Worm (Caenorhabditis elegans) whole organism, young adult: Measurements from ENCODE around the gene pkc-1.

ENCODE experiments used
- B0261.1 ChIP-seq: sonication (generic microtip); optimal IDR thresholded peaks from 2 replicates; lab custom pipeline; 2016; ENCODE audit warnings: mild to moderate bottlenecking, missing genetic modification characterization, moderate library complexity, missing compliant biosample characterization
- C06A6.2 ChIP-seq: fragments of 200-800 bp; sonication (Bioruptor generic); conservative IDR thresholded peaks from 2 replicates; pipeline ENCODE4 v1.3.6; 2022; ENCODE audit warnings: missing genetic modification characterization, missing compliant biosample characterization
- C17E4.6 ChIP-seq: fragments of 200-800 bp; sonication (Bioruptor generic); IDR thresholded peaks from 2 replicates; pipeline ENCODE4 v1.3.6; 2022; ENCODE audit warnings: missing genetic modification reagents, missing genetic modification characterization, missing compliant biosample characterization
- F22D6.2 ChIP-seq: sonication (generic microtip); optimal IDR thresholded peaks from 2 replicates; lab custom pipeline; 2016; ENCODE audit warnings: mild to moderate bottlenecking, missing genetic modification characterization, missing compliant biosample characterization
- F23B12.7 ChIP-seq: sonication (generic microtip); optimal IDR thresholded peaks from 2 replicates; lab custom pipeline; 2017; ENCODE audit warnings: missing genetic modification characterization, mild to moderate bottlenecking, missing compliant biosample characterization, antibody characterized with exemption, moderate library complexity; ENCODE audit not compliant: insufficient read depth
- F33H1.4 ChIP-seq: fragments of 200-800 bp; sonication (Bioruptor generic); IDR thresholded peaks from 2 replicates; pipeline ENCODE4 v1.3.6; 2022; ENCODE audit warnings: missing genetic modification reagents, missing genetic modification characterization, missing compliant biosample characterization
- F52B5.7 ChIP-seq: sonication (generic microtip); optimal IDR thresholded peaks from 2 replicates; lab custom pipeline; 2016; ENCODE audit warnings: mild to moderate bottlenecking, missing genetic modification characterization, missing compliant biosample characterization
- Y53G8AR.9 ChIP-seq: fragments of 200-800 bp; sonication (Bioruptor generic); conservative IDR thresholded peaks from 2 replicates; pipeline ENCODE4 v1.3.6; 2022; ENCODE audit warnings: missing genetic modification reagents, missing genetic modification characterization, missing compliant biosample characterization
- ZK185.1 ChIP-seq: sonication (generic microtip); optimal IDR thresholded peaks from 2 replicates; lab custom pipeline; 2016; ENCODE audit warnings: mild to moderate bottlenecking, missing genetic modification characterization, missing compliant biosample characterization; ENCODE audit not compliant: poor library complexity, severe bottlenecking
- ama-1 ChIP-seq, 3 experiments: fragments of 150-350 bp in 1 of 3; sonication (generic microtip) in 2 of 3; optimal IDR thresholded peaks; 2 replicates each; lab custom pipeline; 2014 to 2018; ENCODE audit warnings: missing biosample characterization in 2 of 3, missing genetic modification characterization in 2 of 3, missing genetic modification reagents in 2 of 3
- atf-7 ChIP-seq: sonication (generic microtip); optimal IDR thresholded peaks from 2 replicates; lab custom pipeline; 2017; ENCODE audit warnings: mild to moderate bottlenecking, missing genetic modification characterization, missing compliant biosample characterization
- attf-3 ChIP-seq: fragments of 200-800 bp; sonication (Bioruptor generic); conservative IDR thresholded peaks from 2 replicates; pipeline ENCODE4 v1.3.6; 2022; ENCODE audit warnings: missing genetic modification reagents, missing genetic modification characterization, missing compliant biosample characterization
- cebp-1 ChIP-seq, 2 experiments: fragments of 200-800 bp in 1 of 2; sonication (Bioruptor generic) in 1 of 2; sonication (generic microtip) in 1 of 2; IDR thresholded peaks in 1 of 2; optimal IDR thresholded peaks in 1 of 2; 2 replicates each; pipeline versions ENCODE4 v1.3.6 to Lab custom; 2017 to 2022; ENCODE audit warnings: missing compliant biosample characterization in 2 of 2, missing genetic modification characterization in 2 of 2, mild to moderate bottlenecking in 1 of 2, missing genetic modification reagents in 1 of 2, moderate library complexity in 1 of 2
- ceh-40 ChIP-seq: fragments of 200-800 bp; sonication (Bioruptor generic); IDR thresholded peaks from 2 replicates; pipeline ENCODE4 v1.3.6; 2022; ENCODE audit warnings: missing genetic modification characterization, missing compliant biosample characterization
- ceh-58 ChIP-seq: fragments of 200-800 bp; sonication (Bioruptor generic); IDR thresholded peaks from 2 replicates; pipeline ENCODE4 v1.3.6; 2022; ENCODE audit warnings: missing genetic modification characterization, missing compliant biosample characterization
- ets-4 ChIP-seq: fragments of 200-800 bp; sonication (Bioruptor generic); optimal IDR thresholded peaks from 2 replicates; lab custom pipeline; 2018; ENCODE audit warnings: mild to moderate bottlenecking, missing genetic modification characterization, missing compliant biosample characterization
- fkh-3 ChIP-seq: sonication (generic microtip); optimal IDR thresholded peaks from 2 replicates; lab custom pipeline; 2016; ENCODE audit warnings: mild to moderate bottlenecking, missing genetic modification characterization, missing compliant biosample characterization
- gei-17 ChIP-seq: fragments of 200-800 bp; sonication (Bioruptor generic); optimal IDR thresholded peaks from 2 replicates; lab custom pipeline; 2018; ENCODE audit warnings: mild to moderate bottlenecking, missing genetic modification characterization, missing compliant biosample characterization
- hlh-26 ChIP-seq: fragments of 200-800 bp; sonication (Bioruptor generic); conservative IDR thresholded peaks from 2 replicates; pipeline ENCODE4 v1.3.6; 2022; ENCODE audit warnings: missing genetic modification reagents, missing genetic modification characterization, missing compliant biosample characterization
- hmg-1.2 ChIP-seq: fragments of 200-800 bp; sonication (Bioruptor generic); IDR thresholded peaks from 2 replicates; pipeline ENCODE4 v1.3.6; 2022; ENCODE audit warnings: missing genetic modification reagents, missing genetic modification characterization, missing compliant biosample characterization
- hsf-1 ChIP-seq: fragments of 200-800 bp; sonication (Bioruptor generic); IDR thresholded peaks from 2 replicates; pipeline ENCODE4 v1.3.6; 2022; ENCODE audit warnings: missing genetic modification reagents, missing genetic modification characterization, missing compliant biosample characterization
- lin-54 ChIP-seq: fragments of 200-800 bp; sonication (Bioruptor generic); optimal IDR thresholded peaks from 2 replicates; lab custom pipeline; 2018; ENCODE audit warnings: mild to moderate bottlenecking, missing genetic modification characterization, missing compliant biosample characterization
- madf-10 ChIP-seq: sonication (generic microtip); optimal IDR thresholded peaks from 2 replicates; lab custom pipeline; 2016; ENCODE audit warnings: mild to moderate bottlenecking, missing genetic modification characterization, missing compliant biosample characterization
- mes-4 ChIP-seq: sonication (generic microtip); optimal IDR thresholded peaks from 2 replicates; lab custom pipeline; 2016; ENCODE audit warnings: missing genotype, missing genetic modification characterization, missing compliant biosample characterization
- nfya-2 ChIP-seq: fragments of 200-800 bp; sonication (Bioruptor generic); IDR thresholded peaks from 2 replicates; pipeline ENCODE4 v1.3.6; 2022; ENCODE audit warnings: missing genetic modification reagents, missing genetic modification characterization, missing compliant biosample characterization
- nhr-80 ChIP-seq: sonication (generic microtip); optimal IDR thresholded peaks from 2 replicates; lab custom pipeline; 2016; ENCODE audit warnings: missing genetic modification characterization, missing compliant biosample characterization
- rcor-1 ChIP-seq: fragments of 200-800 bp; sonication (Bioruptor generic); IDR thresholded peaks from 2 replicates; pipeline ENCODE4 v1.3.6; 2022; ENCODE audit warnings: missing genetic modification reagents, missing genetic modification characterization, missing compliant biosample characterization
- rec-8 ChIP-seq, 2 experiments: sonication (generic microtip); optimal IDR thresholded peaks; 2 replicates each; lab custom pipeline; 2016; ENCODE audit warnings: mild to moderate bottlenecking in 2 of 2, missing genetic modification characterization in 2 of 2, missing genetic modification reagents in 2 of 2, missing genotype in 2 of 2, missing biosample characterization in 1 of 2, missing compliant biosample characterization in 1 of 2, moderate library complexity in 1 of 2
- repo-1 ChIP-seq: sonication (generic microtip); optimal IDR thresholded peaks from 2 replicates; lab custom pipeline; 2017; ENCODE audit warnings: mild to moderate bottlenecking, missing genetic modification characterization, missing compliant biosample characterization
- sea-2 ChIP-seq: fragments of 200-800 bp; sonication (Bioruptor generic); IDR thresholded peaks from 2 replicates; pipeline ENCODE4 v1.3.6; 2022; ENCODE audit warnings: missing genetic modification characterization, missing compliant biosample characterization
- snpc-4 ChIP-seq, 5 experiments: fragments of 150-350 bp in 1 of 5; sonication (generic microtip) in 4 of 5; optimal IDR thresholded peaks; 2 replicates each; lab custom pipeline; 2014 to 2018; ENCODE audit warnings: missing genetic modification characterization in 5 of 5, missing biosample characterization in 3 of 5, antibody characterized with exemption in 2 of 5, mild to moderate bottlenecking in 2 of 5, missing compliant biosample characterization in 2 of 5, missing genotype in 2 of 5, moderate library complexity in 2 of 5, missing genetic modification reagents in 1 of 5
- tbp1 ChIP-seq: fragments of 200-800 bp; sonication (Bioruptor generic); optimal IDR thresholded peaks from 2 replicates; lab custom pipeline; 2018; ENCODE audit warnings: mild to moderate bottlenecking, missing genetic modification characterization, missing compliant biosample characterization
- tbx-9 ChIP-seq: sonication (generic microtip); optimal IDR thresholded peaks from 2 replicates; lab custom pipeline; 2016; ENCODE audit warnings: borderline replicate concordance, missing genetic modification characterization, inconsistent platforms, missing compliant biosample characterization
- tlf-1 ChIP-seq: fragments of 200-800 bp; sonication (Bioruptor generic); optimal IDR thresholded peaks from 2 replicates; lab custom pipeline; 2018; ENCODE audit warnings: mild to moderate bottlenecking, missing genetic modification characterization, missing compliant biosample characterization
- unc-62 ChIP-seq: fragments of 150-350 bp; optimal IDR thresholded peaks from 2 replicates; lab custom pipeline; 2014; ENCODE audit warnings: missing biosample characterization, missing genetic modification reagents, missing genetic modification characterization
- zfh-2 ChIP-seq: fragments of 200-800 bp; sonication (Bioruptor generic); conservative IDR thresholded peaks from 2 replicates; pipeline ENCODE4 v1.3.6; 2022; ENCODE audit warnings: missing genetic modification reagents, missing genetic modification characterization, missing compliant biosample characterization
- ztf-18 ChIP-seq: sonication (generic microtip); optimal IDR thresholded peaks from 2 replicates; lab custom pipeline; 2016; ENCODE audit warnings: missing genotype, mild to moderate bottlenecking, missing genetic modification characterization, missing compliant biosample characterization
- ztf-22 ChIP-seq: fragments of 200-800 bp; sonication (Bioruptor generic); optimal IDR thresholded peaks from 2 replicates; lab custom pipeline; 2018; ENCODE audit warnings: mild to moderate bottlenecking, missing genetic modification characterization, moderate library complexity, missing compliant biosample characterization
- ztf-25 ChIP-seq: fragments of 200-800 bp; sonication (Bioruptor generic); IDR thresholded peaks from 2 replicates; pipeline ENCODE4 v1.3.6; 2022; ENCODE audit warnings: missing genetic modification reagents, missing genetic modification characterization, missing compliant biosample characterization
- ztf-28 ChIP-seq: fragments of 200-800 bp; sonication (Bioruptor generic); IDR thresholded peaks from 2 replicates; pipeline ENCODE4 v1.3.6; 2022; ENCODE audit warnings: missing genetic modification reagents, missing genetic modification characterization, missing compliant biosample characterization

Gene pkc-1

ce11 chrV:11976734-11977133 is 55.2 kb downstream of the pkc-1 start:
- TF ChIP-seq hmg-1.2 (0 out of 2 replicates have a peak, but pooled peaks have one; percentile 9), cebp-1 (GFP tag; IDR thresholded peaks at IDR 0.05; lab: Robert Waterston, UW) (no peak), cebp-1 (tag; optimal IDR thresholded peaks at IDR 0.05; lab: Kevin White, UChicago) (peak; percentile 52), rec-8 (tag; optimal IDR thresholded peaks at IDR 0.05; lab: Kevin White, UChicago) (no peak), ceh-40 (GFP tag; lab: Robert Waterston, UW) (no peak), C17E4.6 (no peak), F33H1.4 (no peak), hlh-26 (GFP tag; lab: Robert Waterston, UW) (no peak), madf-10 (tag; lab: Kevin White, UChicago) (peak; percentile 19), ama-1 (optimal IDR thresholded peaks at IDR 0.05; lab: Kevin White, UChicago) (no peak), ama-1 (GFP tag; optimal IDR thresholded peaks at IDR 0.05; lab: Kevin White, UChicago) (no peak), repo-1 (no peak), nhr-80 (peak; percentile 66), F23B12.7 (tag; lab: Kevin White, UChicago) (no peak), ztf-18 (no peak), ztf-28 (GFP tag; lab: Robert Waterston, UW) (no peak), tlf-1 (GFP tag; lab: Kevin White, UChicago) (no peak), lin-54 (GFP tag; lab: Kevin White, UChicago) (no peak), ZK185.1 (peak; percentile 7), snpc-4 (GFP tag; optimal IDR thresholded peaks at IDR 0.05; lab: Kevin White, UChicago) (no peak), snpc-4 (tag; optimal IDR thresholded peaks at IDR 0.05; lab: Kevin White, UChicago) (peak in 1 of 4 experiments; percentile 9), rcor-1 (GFP tag; lab: Robert Waterston, UW) (no peak), F22D6.2 (tag; lab: Kevin White, UChicago) (no peak), tbp1 (peak; percentile 5), C06A6.2 (no peak)

ce11 chrV:11975233-11975632 is 56.7 kb downstream of the pkc-1 start, which contains the start of gene cpr-1:
cpr-1 (plus strand) TSS chrV:11975551.
- TF ChIP-seq ets-4: peak; percentile 87
- TF ChIP-seq fkh-3 (tag; lab: Kevin White, UChicago): no peak
- TF ChIP-seq rec-8 (tag; optimal IDR thresholded peaks at IDR 0.05; lab: Kevin White, UChicago): no peak
- TF ChIP-seq snpc-4 (GFP tag; optimal IDR thresholded peaks at IDR 0.05; lab: Kevin White, UChicago): no peak
- TF ChIP-seq snpc-4 (tag; optimal IDR thresholded peaks at IDR 0.05; lab: Kevin White, UChicago): peak in 1 of 4 experiments; percentile 25
- TF ChIP-seq ztf-22 (GFP tag; lab: Kevin White, UChicago): peak; percentile 59
- no peak for TF ChIP-seq tbx-9 (tag; lab: Kevin White, UChicago)
- TF ChIP-seq nhr-80: peak; percentile 93
- no peak for TF ChIP-seq Y53G8AR.9 (GFP tag; lab: Robert Waterston, UW)

- no peak for TF ChIP-seq nfya-2 (GFP tag; lab: Robert Waterston, UW)
- TF ChIP-seq madf-10 (tag; lab: Kevin White, UChicago): no peak
- TF ChIP-seq B0261.1 (tag; lab: Kevin White, UChicago): no peak
- no peak for TF ChIP-seq unc-62 (GFP tag; lab: Kevin White, UChicago)
- TF ChIP-seq zfh-2: no peak
- TF ChIP-seq atf-7 (tag; lab: Kevin White, UChicago): no peak
- no peak for TF ChIP-seq ceh-58 (GFP tag; lab: Robert Waterston, UW)
- no peak for TF ChIP-seq ztf-25
- TF ChIP-seq F52B5.7 (tag; lab: Kevin White, UChicago): no peak
- no peak for TF ChIP-seq attf-3
- no peak for TF ChIP-seq mes-4 (tag; lab: Kevin White, UChicago)
- no peak for TF ChIP-seq hsf-1
- no peak for TF ChIP-seq sea-2 (GFP tag; lab: Robert Waterston, UW)
- TF ChIP-seq gei-17 (GFP tag; lab: Kevin White, UChicago): no peak
Measured at ce11 chrV:11964723-11965122, 67.2 kb downstream of the pkc-1 start, which contains the start of gene F58H1.7. F58H1.7 (minus strand) TSS chrV:11964823.
